Fruit fly (Drosophila melanogaster): ENCODE results near the gene TTLL6B.

- TF ChIP-seq rn (GFP tag; IDR thresholded peaks at IDR 0.05) (no peak), D1 (tag; optimal IDR thresholded peaks at IDR 0.05) (no peak), CG4496 (GFP tag; IDR thresholded peaks at IDR 0.05) (peak; percentile 48; the same call in 1 of the 3 replicates), CG34367 (tag; optimal IDR thresholded peaks at IDR 0.05) (peak; percentile 68), CG10348 (GFP tag; IDR thresholded peaks at IDR 0.05) (no peak), CG32121 (GFP tag; IDR thresholded peaks at IDR 0.05) (peak; percentile 49)
Observed at dm6 chr3R:27246264-27246663, 4.5 kb downstream of the TTLL6B start.
